Fruit fly (Drosophila melanogaster) whole organism, wandering third instar larva: ENCODE data around the gene fal.

Experiments
- Dfd ChIP-seq: fragments of >200 bp; optimal IDR thresholded peaks from 2 replicates; lab custom pipeline; 2017; ENCODE audit warnings: missing biosample characterization, missing genetic modification characterization
- lola ChIP-seq: fragments of >200 bp; optimal IDR thresholded peaks from 2 replicates; lab custom pipeline; 2017; ENCODE audit warnings: missing biosample characterization, missing genetic modification characterization
- rgr ChIP-seq: fragments of 200-800 bp; sonication (Bioruptor generic); optimal IDR thresholded peaks from 3 replicates; lab custom pipeline; 2016; ENCODE audit warnings: missing biosample characterization, mild to moderate bottlenecking, missing genetic modification characterization
- usp ChIP-seq: fragments of >200 bp; optimal IDR thresholded peaks from 2 replicates; lab custom pipeline; 2017; ENCODE audit warnings: missing biosample characterization, missing genetic modification characterization
- woc ChIP-seq: sonication (Bioruptor generic); optimal IDR thresholded peaks from 2 replicates; lab custom pipeline; 2016; ENCODE audit warnings: missing biosample characterization, mild to moderate bottlenecking, missing genetic modification characterization

DNA sequence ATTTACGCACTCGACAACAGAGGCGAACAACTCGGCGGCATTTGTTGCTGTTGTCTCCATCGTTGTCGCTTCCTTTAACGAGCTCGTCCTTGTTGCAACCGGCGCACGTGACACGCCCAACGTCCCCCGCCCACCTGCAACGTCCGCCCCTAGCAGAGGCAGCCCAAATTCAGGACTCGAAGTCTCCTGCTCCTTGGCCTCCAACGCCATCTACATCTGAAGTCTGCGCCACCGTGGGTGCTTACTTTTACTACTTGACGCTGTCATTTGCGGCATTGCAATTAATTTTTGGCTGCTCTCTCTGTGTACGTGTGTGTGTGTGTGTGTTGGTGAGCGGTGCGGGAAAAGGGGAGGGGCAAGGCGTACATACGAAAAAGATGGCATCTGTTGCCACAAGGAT is 33.7 kb downstream of the fal start:
- no peak for TF ChIP-seq woc (GFP tag; lab: Kevin White, UChicago)
- TF ChIP-seq usp (GFP tag; lab: Kevin White, UChicago) = no peak
- TF ChIP-seq Dfd (GFP tag; lab: Kevin White, UChicago) = peak; percentile 43
- no peak for TF ChIP-seq rgr (GFP tag; lab: Kevin White, UChicago)
- TF ChIP-seq lola (GFP tag; lab: Kevin White, UChicago) = no peak
